Worm (Caenorhabditis elegans): ENCODE results near the gene C47G2.4.

DNA sequence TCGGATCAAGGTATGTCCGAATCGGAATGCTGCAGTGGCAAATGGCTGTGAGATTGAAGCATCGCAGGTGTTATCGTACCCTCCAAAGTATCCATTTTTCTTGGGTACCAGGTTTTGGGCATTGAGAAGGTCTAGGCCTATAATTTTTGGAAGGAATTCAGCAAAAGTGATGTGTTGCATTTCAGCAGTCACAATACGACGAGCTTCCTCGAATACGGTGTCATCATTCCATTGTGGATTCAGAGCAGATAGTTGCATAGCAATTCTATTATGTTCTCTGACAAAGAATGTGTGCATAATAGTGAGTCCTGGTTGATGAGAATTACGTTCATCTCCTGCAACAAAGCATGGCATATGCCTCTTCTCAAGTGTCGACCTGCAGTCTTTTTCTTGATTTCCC lies 50.5 kb downstream of the C47G2.4 start:
- TF ChIP-seq ets-7 (tag; optimal IDR thresholded peaks at IDR 0.05) = no peak
- no peak for TF ChIP-seq scrt-1 (GFP tag; IDR thresholded peaks at IDR 0.05)

Data from whole organism, early embryonic.